Worm (Caenorhabditis elegans) whole organism, dauer: ENCODE results near the gene C30H6.9.

ENCODE experiments used
- unc-62 ChIP-seq: sonication (generic microtip); optimal IDR thresholded peaks from 2 replicates; lab custom pipeline; 2017; ENCODE audit warnings: missing biosample characterization, missing genetic modification reagents, missing genetic modification characterization

Gene C30H6.9

DNA sequence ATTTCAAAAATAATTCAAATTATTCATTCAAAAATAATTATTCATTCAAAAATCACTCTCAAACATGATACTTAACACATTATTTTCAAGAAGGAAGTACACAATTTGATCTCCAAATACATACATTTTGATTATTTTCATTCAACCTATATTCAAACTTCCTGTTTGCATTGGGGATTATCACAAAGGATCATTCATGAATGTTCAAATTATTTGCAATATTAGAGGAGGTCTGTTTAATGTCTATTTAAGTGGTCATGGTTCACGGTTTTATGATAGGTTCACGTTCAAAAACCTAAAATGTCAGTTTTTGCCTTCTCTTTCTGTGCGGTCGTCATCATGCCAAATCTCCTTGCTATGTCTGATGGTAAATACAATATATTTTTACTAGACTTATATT lies 18.8 kb downstream of the C30H6.9 start, which contains the start of gene clec-202:
TSS of gene clec-202 (plus strand) at position 301 of the 400 bp plus-strand sequence.
- TF ChIP-seq unc-62 (GFP tag; lab: Kevin White, UChicago), result no peak

DNA sequence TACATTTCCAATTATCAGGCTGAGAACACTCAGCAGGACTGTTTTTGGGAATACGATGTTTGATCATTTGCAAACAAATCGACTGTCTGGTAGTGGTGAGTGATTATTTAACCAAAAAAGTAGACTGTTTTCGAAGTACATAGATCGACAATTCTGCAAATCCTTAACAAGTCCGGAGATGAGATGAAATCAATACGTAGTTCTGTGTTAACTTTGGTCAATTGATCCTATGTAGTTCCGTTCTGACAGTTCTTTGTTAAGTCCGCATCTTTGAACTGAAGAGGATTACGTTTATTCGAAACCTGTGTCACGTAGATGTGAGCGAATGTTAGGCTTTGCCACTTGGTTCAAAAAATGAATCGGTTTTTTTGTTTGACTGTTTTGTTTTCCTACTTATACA lies 28.4 kb downstream of the C30H6.9 start, which contains the start of gene clec-199:
TSS of gene clec-199 (plus strand) at position 301 of the 400 bp plus-strand sequence.
- no peak for TF ChIP-seq unc-62 (GFP tag; lab: Kevin White, UChicago)

DNA sequence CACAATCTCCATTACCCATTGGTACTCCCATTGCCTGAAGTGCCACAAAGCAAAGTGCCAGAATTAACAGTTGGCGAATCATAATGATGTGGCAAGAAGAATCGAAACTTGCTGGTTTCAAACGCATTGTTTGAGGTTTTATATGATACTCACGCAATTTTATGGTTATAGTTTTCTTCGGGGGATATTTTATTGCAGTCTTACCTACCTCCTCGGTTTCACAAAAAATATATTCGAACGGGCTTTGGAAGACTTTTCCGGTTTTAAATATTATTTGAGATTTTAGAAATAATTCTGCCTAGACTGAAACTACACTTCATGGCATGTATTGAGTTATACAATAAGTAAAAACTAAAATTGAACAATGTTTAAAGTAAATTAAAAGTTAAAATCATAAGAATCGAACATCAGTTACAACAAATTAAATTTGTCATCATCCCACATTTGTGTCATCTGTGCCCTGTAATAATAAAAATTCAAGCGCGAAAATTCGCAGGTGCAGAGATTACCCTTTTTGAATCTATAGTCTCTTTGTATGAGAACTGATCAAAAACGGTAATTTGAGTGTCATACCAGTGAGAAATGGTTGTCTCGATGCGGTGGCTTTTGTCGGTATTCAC lies 33.3 kb downstream of the C30H6.9 start, which contains the start of the genes clec-197 and clec-198:
TSS of gene clec-197 (minus strand) at position 101 of the 620 bp plus-strand sequence.
TSS of gene clec-198 (plus strand) at position 570 of the 620 bp plus-strand sequence.
- no peak for TF ChIP-seq unc-62 (GFP tag; lab: Kevin White, UChicago)

ce11 chrIV:17343482-17343881 lies 36.5 kb downstream of the C30H6.9 start, which contains the start of gene C49C3.11:
TSS of gene C49C3.11 (plus strand) at chrIV:17343782.
- TF ChIP-seq unc-62 (GFP tag; lab: Kevin White, UChicago), result no peak

DNA sequence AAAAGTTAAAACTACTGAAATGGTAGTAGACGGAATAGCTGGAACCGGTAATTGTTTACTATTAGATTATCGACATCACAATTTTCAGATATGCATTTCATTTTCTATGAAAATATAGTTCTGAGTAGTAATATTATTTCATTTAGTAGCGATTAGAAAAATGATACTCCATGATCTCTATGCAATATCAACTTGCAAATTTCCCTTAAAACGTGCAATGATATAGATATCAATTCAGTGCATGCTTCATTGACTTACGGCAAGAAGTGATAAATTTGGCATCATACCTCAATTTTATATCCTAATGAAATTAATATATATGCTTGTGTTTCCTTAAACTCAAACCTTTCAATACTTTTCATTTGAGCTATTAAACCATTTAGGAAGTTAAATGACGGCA lies 37.3 kb downstream of the C30H6.9 start, which contains the start of gene C49C3.21:
TSS of gene C49C3.21 (plus strand) at position 301 of the 400 bp plus-strand sequence.
- no peak for TF ChIP-seq unc-62 (GFP tag; lab: Kevin White, UChicago)

- TF ChIP-seq unc-62 (GFP tag; lab: Kevin White, UChicago), result no peak
Observed at ce11 chrIV:17342179-17342578, 37.8 kb downstream of the C30H6.9 start, which contains the start of gene C49C3.9. TSS of gene C49C3.9 (minus strand) at chrIV:17342314.

DNA sequence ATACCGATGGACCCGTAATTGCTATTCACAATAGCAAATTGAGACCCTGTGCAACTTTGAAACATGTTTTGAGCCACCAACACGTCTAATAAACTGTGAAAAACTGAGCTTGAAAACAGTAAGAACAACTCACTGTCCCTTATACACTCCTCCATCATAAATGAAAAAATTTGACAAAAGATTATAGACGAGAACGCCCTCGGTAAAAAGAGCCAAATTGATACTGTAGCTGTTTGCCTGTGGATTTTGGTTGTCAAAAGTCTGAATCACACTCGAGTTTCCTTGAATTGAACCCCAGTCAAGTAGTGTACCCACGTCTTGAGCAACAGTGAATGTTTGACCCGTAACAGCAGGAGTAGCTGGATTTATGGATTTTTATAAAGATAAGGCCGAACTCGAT lies 38.9 kb downstream of the C30H6.9 start:
- no peak for TF ChIP-seq unc-62 (GFP tag; lab: Kevin White, UChicago)

- TF ChIP-seq unc-62 (GFP tag; lab: Kevin White, UChicago), result no peak
Observed at ce11 chrIV:17338920-17339510, 41.0 kb downstream of the C30H6.9 start, which contains the start of gene C49C3.10. TSS of gene C49C3.10 (minus strand) at chrIV:17338970.

- no peak for TF ChIP-seq unc-62 (GFP tag; lab: Kevin White, UChicago)
Observed at ce11 chrIV:17335031-17335430, 44.9 kb downstream of the C30H6.9 start, which contains the start of gene C49C3.8. TSS of gene C49C3.8 (plus strand) at chrIV:17335203.

DNA sequence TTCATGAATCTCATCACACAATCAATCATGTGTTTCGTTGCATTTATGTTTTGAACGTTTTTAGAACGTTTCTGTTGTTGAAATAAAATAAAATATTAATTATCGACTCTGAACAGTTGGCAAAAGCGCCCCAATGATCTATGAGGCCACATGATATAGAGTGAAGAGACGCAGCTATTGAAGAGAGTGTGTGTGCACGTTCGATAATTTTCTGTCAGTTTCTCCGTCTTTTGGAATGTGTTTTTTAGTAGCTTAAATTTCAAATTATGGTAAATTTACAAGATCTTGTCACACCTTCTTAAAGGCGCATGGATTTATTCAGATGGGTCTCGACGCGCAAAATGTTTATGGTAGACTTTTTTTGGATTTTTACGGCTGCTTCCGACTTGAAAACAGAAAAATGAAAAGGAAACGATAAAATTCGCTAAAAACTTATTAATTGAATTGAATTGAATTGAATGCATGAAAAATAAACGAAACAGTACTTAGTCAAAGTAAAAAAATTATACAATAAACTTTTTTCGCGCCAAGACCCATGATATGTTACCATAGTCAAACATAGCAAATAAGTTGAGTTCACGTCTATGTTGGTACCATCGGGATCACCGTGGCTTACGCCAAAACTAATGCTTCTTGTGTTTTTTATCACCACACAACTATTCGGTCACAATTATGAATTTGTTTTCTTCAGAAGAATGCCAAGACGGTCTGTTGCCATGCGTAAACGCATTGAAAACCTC lies 46.3 kb downstream of the C30H6.9 start, which contains the start of gene C49C3.15:
TSS of gene C49C3.15 (plus strand) at position 690 of the 740 bp plus-strand sequence.
- TF ChIP-seq unc-62 (GFP tag; lab: Kevin White, UChicago), result no peak

DNA sequence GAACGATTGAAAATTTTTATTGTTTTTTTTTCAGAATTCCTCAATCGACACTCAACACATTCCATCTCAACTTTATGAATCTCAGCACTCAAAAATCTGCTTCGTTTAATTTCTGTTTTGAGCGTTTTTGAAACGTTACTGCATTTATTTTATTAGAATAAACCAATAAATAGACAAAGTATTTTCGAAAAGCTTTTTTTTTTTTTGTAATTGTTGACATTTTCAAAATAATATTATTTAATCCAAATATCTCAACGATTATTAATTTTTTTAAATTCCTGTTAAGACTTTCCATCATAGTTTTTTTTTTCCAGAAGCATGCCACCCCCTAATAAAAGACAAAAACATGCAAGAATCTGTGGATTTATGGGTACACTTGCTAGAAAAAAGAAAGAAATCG lies 47.7 kb downstream of the C30H6.9 start, which contains the start of gene C49C3.7:
TSS of gene C49C3.7 (plus strand) at position 301 of the 400 bp plus-strand sequence.
- TF ChIP-seq unc-62 (GFP tag; lab: Kevin White, UChicago), result no peak

ce11 chrIV:17331100-17331577 lies 48.8 kb downstream of the C30H6.9 start, which contains the start of gene C49C3.6:
TSS of gene C49C3.6 (plus strand) at chrIV:17331527.
- no peak for TF ChIP-seq unc-62 (GFP tag; lab: Kevin White, UChicago)
